Fruit fly (Drosophila melanogaster): ENCODE data around the gene CG9518.

Gene CG9518

dm6 chrX:14841893-14842505, 29.0 kb downstream of the CG9518 start:
- TF ChIP-seq CG34367 (tag; optimal IDR thresholded peaks at IDR 0.05) (no peak), EcR (GFP tag; optimal IDR thresholded peaks at IDR 0.05) (peak; percentile 72)

DNA sequence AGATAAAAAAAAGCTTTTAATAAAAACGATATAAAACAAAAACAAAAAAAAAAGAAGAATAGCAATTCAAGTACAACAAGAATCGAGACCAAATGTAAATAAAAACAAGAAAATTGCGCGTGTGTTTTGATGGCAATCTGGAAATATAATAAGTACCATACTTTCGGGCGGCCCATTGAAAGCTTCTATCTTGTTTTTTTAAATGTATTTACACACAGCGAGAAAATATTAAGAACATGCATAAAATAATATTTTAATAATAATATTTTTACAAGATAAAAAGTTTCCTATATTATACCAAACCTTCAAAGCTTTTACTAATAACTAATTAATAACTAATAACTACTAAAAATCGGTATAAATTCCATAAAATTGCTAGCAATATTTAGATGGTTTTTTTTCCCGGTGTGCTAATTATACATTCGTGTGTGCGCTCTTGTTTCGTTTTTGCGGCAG, 30.5 kb downstream of the CG9518 start:
- peak; percentile 69 for TF ChIP-seq CG34367 (tag; optimal IDR thresholded peaks at IDR 0.05)
- TF ChIP-seq CG10348 (GFP tag; IDR thresholded peaks at IDR 0.05): no peak
- no peak for TF ChIP-seq fd96Ca (GFP tag; IDR thresholded peaks at IDR 0.05)
- TF ChIP-seq EcR (GFP tag; optimal IDR thresholded peaks at IDR 0.05): no peak
- peak; percentile 16 for TF ChIP-seq CG8301 (tag; optimal IDR thresholded peaks at IDR 0.05)
- TF ChIP-seq CG17806 (tag; optimal IDR thresholded peaks at IDR 0.05): peak; percentile 58
- peak; percentile 50 for TF ChIP-seq CG14655 (GFP tag; optimal IDR thresholded peaks at IDR 0.05)
- TF ChIP-seq CG4496 (GFP tag; IDR thresholded peaks at IDR 0.05): peak; percentile 72
- peak; percentile 47 for TF ChIP-seq CG9948 (tag; optimal IDR thresholded peaks at IDR 0.05)
- TF ChIP-seq CG32121 (GFP tag; IDR thresholded peaks at IDR 0.05): peak; percentile 60
- peak; percentile 61 for TF ChIP-seq gl (tag; optimal IDR thresholded peaks at IDR 0.05)
- TF ChIP-seq CG8159 (tag; optimal IDR thresholded peaks at IDR 0.05): peak; percentile 58
- peak; percentile 13 for TF ChIP-seq Snoo (tag; optimal IDR thresholded peaks at IDR 0.05)
- TF ChIP-seq Pif1A (GFP tag; optimal IDR thresholded peaks at IDR 0.05): peak; percentile 50
- TF ChIP-seq D1 (tag; optimal IDR thresholded peaks at IDR 0.05): peak; percentile 52
- TF ChIP-seq CG12605 (GFP tag; IDR thresholded peaks at IDR 0.05): peak; percentile 85
- TF ChIP-seq CG15710 (tag; optimal IDR thresholded peaks at IDR 0.05): peak; percentile 68
- peak; percentile 32 for TF ChIP-seq CG13204 (GFP tag; optimal IDR thresholded peaks at IDR 0.05)
- no peak for TF ChIP-seq rn (GFP tag; IDR thresholded peaks at IDR 0.05)
- peak; percentile 16; the same call in 1 of the 2 replicates for TF ChIP-seq Ets98B (GFP tag; IDR thresholded peaks at IDR 0.05)
- peak; percentile 16 for TF ChIP-seq Pif1B (GFP tag; optimal IDR thresholded peaks at IDR 0.05)

DNA sequence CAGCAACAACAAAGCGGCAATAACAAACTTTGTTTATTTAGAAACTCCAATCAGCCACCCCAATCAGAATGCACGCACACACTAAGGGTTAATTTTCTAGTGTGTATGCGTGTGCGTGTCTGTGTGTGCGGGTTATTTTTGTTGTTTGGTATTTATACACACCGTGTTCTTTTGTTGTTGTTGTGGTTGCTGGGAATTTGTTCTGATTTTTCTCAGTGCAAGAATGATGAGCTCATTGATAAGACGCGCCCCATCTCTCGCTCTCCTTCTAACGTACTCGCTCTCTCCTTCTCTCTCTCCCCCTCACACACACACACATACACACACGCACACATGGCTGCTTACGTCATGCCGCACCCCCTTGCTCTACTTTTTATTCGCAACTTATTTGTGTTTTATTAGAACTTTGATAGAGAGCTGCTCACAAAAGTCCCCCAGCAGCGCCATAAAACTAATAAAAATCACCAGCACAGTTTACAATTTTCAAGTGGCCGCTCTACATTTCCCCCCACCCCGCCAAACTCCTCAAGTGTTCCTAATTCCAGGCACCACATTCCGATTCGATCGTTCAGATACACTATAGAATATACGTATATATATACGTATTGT, 31.1 kb downstream of the CG9518 start:
- TF ChIP-seq Pif1B (GFP tag; optimal IDR thresholded peaks at IDR 0.05) (no peak), CG10348 (GFP tag; IDR thresholded peaks at IDR 0.05) (no peak), CG15710 (tag; optimal IDR thresholded peaks at IDR 0.05) (no peak), Ets98B (GFP tag; IDR thresholded peaks at IDR 0.05) (peak; percentile 20; the same call in 1 of the 2 replicates), fd96Ca (GFP tag; IDR thresholded peaks at IDR 0.05) (peak; percentile 68; the same call in 1 of the 3 replicates), CG8159 (tag; optimal IDR thresholded peaks at IDR 0.05) (peak; percentile 27), EcR (GFP tag; optimal IDR thresholded peaks at IDR 0.05) (no peak), CG14655 (GFP tag; optimal IDR thresholded peaks at IDR 0.05) (no peak), gl (tag; optimal IDR thresholded peaks at IDR 0.05) (no peak), CG9948 (tag; optimal IDR thresholded peaks at IDR 0.05) (no peak), CG17806 (tag; optimal IDR thresholded peaks at IDR 0.05) (peak; percentile 6), Snoo (tag; optimal IDR thresholded peaks at IDR 0.05) (no peak), CG13204 (GFP tag; optimal IDR thresholded peaks at IDR 0.05) (no peak), CG8301 (tag; optimal IDR thresholded peaks at IDR 0.05) (peak; percentile 48), CG32121 (GFP tag; IDR thresholded peaks at IDR 0.05) (peak; percentile 57), D1 (tag; optimal IDR thresholded peaks at IDR 0.05) (no peak), CG12605 (GFP tag; IDR thresholded peaks at IDR 0.05) (peak; percentile 64), CG4496 (GFP tag; IDR thresholded peaks at IDR 0.05) (peak; percentile 81), Pif1A (GFP tag; optimal IDR thresholded peaks at IDR 0.05) (no peak), rn (GFP tag; IDR thresholded peaks at IDR 0.05) (0 out of 2 replicates have a peak, but pooled peaks have one; percentile 15), CG34367 (tag; optimal IDR thresholded peaks at IDR 0.05) (peak; percentile 4)

- TF ChIP-seq gl (tag; optimal IDR thresholded peaks at IDR 0.05): no peak
- peak; percentile 46 for TF ChIP-seq CG17806 (tag; optimal IDR thresholded peaks at IDR 0.05)
- peak; percentile 60 for TF ChIP-seq CG15710 (tag; optimal IDR thresholded peaks at IDR 0.05)
- TF ChIP-seq Pif1A (GFP tag; optimal IDR thresholded peaks at IDR 0.05): peak; percentile 51
- TF ChIP-seq CG8159 (tag; optimal IDR thresholded peaks at IDR 0.05): peak; percentile 33
- TF ChIP-seq CG14655 (GFP tag; optimal IDR thresholded peaks at IDR 0.05): no peak
- TF ChIP-seq fd96Ca (GFP tag; IDR thresholded peaks at IDR 0.05): peak; percentile 72; the same call in 2 of the 3 replicates
- TF ChIP-seq EcR (GFP tag; optimal IDR thresholded peaks at IDR 0.05): no peak
- TF ChIP-seq CG12605 (GFP tag; IDR thresholded peaks at IDR 0.05): peak; percentile 36
- TF ChIP-seq CG13204 (GFP tag; optimal IDR thresholded peaks at IDR 0.05): no peak
- peak; percentile 16 for TF ChIP-seq CG8301 (tag; optimal IDR thresholded peaks at IDR 0.05)
- peak; percentile 10 for TF ChIP-seq Snoo (tag; optimal IDR thresholded peaks at IDR 0.05)
- TF ChIP-seq rn (GFP tag; IDR thresholded peaks at IDR 0.05): 0 out of 2 replicates have a peak, but pooled peaks have one; percentile 20
- peak; percentile 81 for TF ChIP-seq CG32121 (GFP tag; IDR thresholded peaks at IDR 0.05)
- peak; percentile 38 for TF ChIP-seq CG9948 (tag; optimal IDR thresholded peaks at IDR 0.05)
- peak; percentile 80 for TF ChIP-seq CG4496 (GFP tag; IDR thresholded peaks at IDR 0.05)
- TF ChIP-seq Pif1B (GFP tag; optimal IDR thresholded peaks at IDR 0.05): no peak
- TF ChIP-seq CG34367 (tag; optimal IDR thresholded peaks at IDR 0.05): peak; percentile 50
- TF ChIP-seq CG10348 (GFP tag; IDR thresholded peaks at IDR 0.05): no peak
- peak; percentile 77 for TF ChIP-seq Ets98B (GFP tag; IDR thresholded peaks at IDR 0.05)
- TF ChIP-seq D1 (tag; optimal IDR thresholded peaks at IDR 0.05): no peak
Observed at dm6 chrX:14839047-14839446, 31.9 kb downstream of the CG9518 start, which contains the start of the genes CG32590 and Flo2. TSS of gene CG32590 (minus strand) at chrX:14839106. TSS of gene Flo2 (plus strand) at chrX:14839376.

DNA sequence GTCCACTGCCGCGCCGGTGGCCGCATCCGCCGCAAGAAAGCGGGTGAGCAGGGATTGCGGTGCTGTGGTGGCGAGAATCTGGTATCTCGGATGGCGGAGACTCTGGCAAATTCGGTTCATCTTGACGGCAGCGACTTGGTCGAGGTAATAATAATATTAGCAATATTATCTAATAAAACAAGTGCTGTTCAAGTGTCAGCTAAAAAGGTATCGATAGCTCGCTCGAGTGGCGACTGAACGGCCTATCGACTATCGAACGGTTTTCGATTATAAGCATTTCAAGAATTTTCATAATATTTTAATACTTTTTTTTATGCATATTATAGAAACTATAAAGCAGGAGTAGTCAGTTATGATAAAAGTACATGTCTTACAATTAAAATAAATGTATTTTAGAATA, 33.0 kb downstream of the CG9518 start, which contains the start of gene Grx5:
Grx5 (minus strand) TSS at position 216 of the 400 bp plus-strand sequence.
- no peak for TF ChIP-seq CG34367 (tag; optimal IDR thresholded peaks at IDR 0.05)
- no peak for TF ChIP-seq CG4496 (GFP tag; IDR thresholded peaks at IDR 0.05)
- no peak for TF ChIP-seq Ets98B (GFP tag; IDR thresholded peaks at IDR 0.05)
- no peak for TF ChIP-seq fd96Ca (GFP tag; IDR thresholded peaks at IDR 0.05)
- no peak for TF ChIP-seq CG8159 (tag; optimal IDR thresholded peaks at IDR 0.05)
- no peak for TF ChIP-seq Snoo (tag; optimal IDR thresholded peaks at IDR 0.05)
- no peak for TF ChIP-seq CG9948 (tag; optimal IDR thresholded peaks at IDR 0.05)
- TF ChIP-seq CG8301 (tag; optimal IDR thresholded peaks at IDR 0.05): no peak
- no peak for TF ChIP-seq D1 (tag; optimal IDR thresholded peaks at IDR 0.05)
- TF ChIP-seq EcR (GFP tag; optimal IDR thresholded peaks at IDR 0.05): no peak
- TF ChIP-seq gl (tag; optimal IDR thresholded peaks at IDR 0.05): no peak
- TF ChIP-seq CG10348 (GFP tag; IDR thresholded peaks at IDR 0.05): no peak
- no peak for TF ChIP-seq Pif1B (GFP tag; optimal IDR thresholded peaks at IDR 0.05)
